Worm (Caenorhabditis elegans): ENCODE data around the gene cuc-1.

cuc-1 gene

ce11 chrIII:7896925-7897324, 36.1 kb upstream of the cuc-1 start, which contains the start of gene ZK688.10:
TSS of gene ZK688.10 (minus strand) at chrIII:7897025.
- TF ChIP-seq elt-3 (tag; optimal IDR thresholded peaks at IDR 0.05) (no peak), tbx-2 (tag; optimal IDR thresholded peaks at IDR 0.05) (no peak), nhr-43 (tag; optimal IDR thresholded peaks at IDR 0.05; ENCODE audit: poor library complexity, severe bottlenecking) (no peak), nhr-77 (tag; optimal IDR thresholded peaks at IDR 0.05) (no peak), mdl-1 (tag; optimal IDR thresholded peaks at IDR 0.05) (no peak), zag-1 (tag; optimal IDR thresholded peaks at IDR 0.05) (no peak), pha-4 (tag; optimal IDR thresholded peaks at IDR 0.05) (no peak)

ce11 chrIII:7894724-7895123, 33.9 kb upstream of the cuc-1 start, which contains the start of gene ZK688.4:
TSS of gene ZK688.4 (plus strand) at chrIII:7895024.
- TF ChIP-seq elt-3 (tag; optimal IDR thresholded peaks at IDR 0.05) (no peak), mml-1 (tag; optimal IDR thresholded peaks at IDR 0.05) (no peak), nhr-67 (tag; optimal IDR thresholded peaks at IDR 0.05) (no peak), nhr-11 (tag; optimal IDR thresholded peaks at IDR 0.05) (no peak), ZK546.5 (tag; optimal IDR thresholded peaks at IDR 0.05) (no peak), nhr-76 (tag; optimal IDR thresholded peaks at IDR 0.05) (no peak), ceh-82 (tag; optimal IDR thresholded peaks at IDR 0.05) (no peak), eor-1 (tag; optimal IDR thresholded peaks at IDR 0.05) (no peak), jun-1 (tag; optimal IDR thresholded peaks at IDR 0.05) (no peak), nhr-28 (tag; optimal IDR thresholded peaks at IDR 0.05) (no peak), nhr-43 (tag; optimal IDR thresholded peaks at IDR 0.05; ENCODE audit: poor library complexity, severe bottlenecking) (no peak)

- TF ChIP-seq nfya-1 (tag; optimal IDR thresholded peaks at IDR 0.05; ENCODE audit: insufficient read depth) (peak; percentile 7), lin-15B (tag; optimal IDR thresholded peaks at IDR 0.05) (no peak)
Measured at ce11 chrIII:7893224-7893623, 32.4 kb upstream of the cuc-1 start.

DNA sequence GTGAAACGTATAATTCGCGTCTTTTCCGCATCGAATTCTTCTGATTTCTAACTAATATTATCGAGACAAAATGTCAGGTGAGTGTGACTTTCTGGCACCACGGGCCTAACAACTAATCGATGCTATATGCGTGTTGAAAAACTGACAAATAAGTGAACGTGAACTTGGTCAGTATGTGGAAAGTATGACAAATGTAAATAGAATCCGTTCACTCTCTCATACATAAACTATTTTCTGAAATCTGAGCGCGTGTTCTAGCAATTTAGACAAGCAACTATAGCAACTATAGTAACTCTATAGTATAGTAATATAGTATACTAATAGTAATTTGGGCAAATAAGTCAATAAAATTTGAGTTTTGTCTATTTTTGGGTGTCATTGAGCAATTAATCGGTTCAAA, 31.5 kb upstream of the cuc-1 start:
- TF ChIP-seq pha-4 (tag; optimal IDR thresholded peaks at IDR 0.05) (peak; percentile 68), lin-39 (tag; optimal IDR thresholded peaks at IDR 0.05) (no peak)

- TF ChIP-seq pha-4 (tag; optimal IDR thresholded peaks at IDR 0.05) (peak; percentile 80), nhr-12 (tag; optimal IDR thresholded peaks at IDR 0.05) (no peak), daf-12 (tag; optimal IDR thresholded peaks at IDR 0.05) (no peak), ceh-28 (tag; optimal IDR thresholded peaks at IDR 0.05) (peak; percentile 66), ama-1 (optimal IDR thresholded peaks at IDR 0.05) (peak; percentile 56), ceh-82 (tag; optimal IDR thresholded peaks at IDR 0.05) (peak; percentile 25), mml-1 (tag; optimal IDR thresholded peaks at IDR 0.05) (no peak), fos-1 (tag; optimal IDR thresholded peaks at IDR 0.05) (no peak), tbx-2 (tag; optimal IDR thresholded peaks at IDR 0.05) (no peak), nfya-1 (tag; optimal IDR thresholded peaks at IDR 0.05; ENCODE audit: insufficient read depth) (peak; percentile 88), lin-15B (tag; optimal IDR thresholded peaks at IDR 0.05) (peak; percentile 69), elt-2 (tag; optimal IDR thresholded peaks at IDR 0.05) (peak; percentile 59), nhr-23 (tag; optimal IDR thresholded peaks at IDR 0.05) (peak; percentile 66), jun-1 (tag; optimal IDR thresholded peaks at IDR 0.05) (peak; percentile 50), ztf-11 (tag; optimal IDR thresholded peaks at IDR 0.05) (no peak), lin-39 (tag; optimal IDR thresholded peaks at IDR 0.05) (peak; percentile 86), nhr-76 (tag; optimal IDR thresholded peaks at IDR 0.05) (peak; percentile 38), mdl-1 (tag; optimal IDR thresholded peaks at IDR 0.05) (peak; percentile 51), nhr-43 (tag; optimal IDR thresholded peaks at IDR 0.05; ENCODE audit: poor library complexity, severe bottlenecking) (peak; percentile 75), nhr-25 (tag; optimal IDR thresholded peaks at IDR 0.05) (peak; percentile 91), nhr-77 (tag; optimal IDR thresholded peaks at IDR 0.05) (no peak), ztf-4 (tag; optimal IDR thresholded peaks at IDR 0.05) (no peak), elt-1 (tag; optimal IDR thresholded peaks at IDR 0.05) (no peak), nhr-67 (tag; optimal IDR thresholded peaks at IDR 0.05) (no peak), aly-2 (tag; optimal IDR thresholded peaks at IDR 0.05) (no peak), nhr-11 (tag; optimal IDR thresholded peaks at IDR 0.05) (no peak), ceh-9 (tag; optimal IDR thresholded peaks at IDR 0.05) (no peak), skn-1 (tag; optimal IDR thresholded peaks at IDR 0.05) (no peak), ceh-16 (tag; optimal IDR thresholded peaks at IDR 0.05) (no peak), fkh-2 (tag; optimal IDR thresholded peaks at IDR 0.05) (no peak), nhr-237 (tag; optimal IDR thresholded peaks at IDR 0.05) (no peak), egl-5 (tag; optimal IDR thresholded peaks at IDR 0.05) (peak; percentile 44), unc-39 (tag; optimal IDR thresholded peaks at IDR 0.05) (no peak), lsy-12 (tag; optimal IDR thresholded peaks at IDR 0.05) (peak; percentile 68), unc-62 (GFP tag; optimal IDR thresholded peaks at IDR 0.05) (no peak), elt-3 (tag; optimal IDR thresholded peaks at IDR 0.05) (no peak), zag-1 (tag; optimal IDR thresholded peaks at IDR 0.05) (no peak), snpc-4 (tag; optimal IDR thresholded peaks at IDR 0.05) (peak; percentile 47), pqm-1 (tag; optimal IDR thresholded peaks at IDR 0.05) (peak; percentile 12), ZK546.5 (tag; optimal IDR thresholded peaks at IDR 0.05) (no peak)
Measured at ce11 chrIII:7891573-7892306, 31.0 kb upstream of the cuc-1 start, which contains the start of the genes ZK688.5 and fahd-1. TSS of gene ZK688.5 (minus strand) at chrIII:7891623. TSS of gene fahd-1 (plus strand) at chrIII:7892256.

Data from whole organism, L3 larva.